Worm (Caenorhabditis elegans) whole organism, L3 larva: ENCODE measurements around the gene Y38H6C.13.

Experiments
- R02D3.7 ChIP-seq: fragments of 150-350 bp; optimal IDR thresholded peaks from 2 replicates; lab custom pipeline; 2014; ENCODE audit warnings: missing biosample characterization, missing genetic modification characterization
- aly-2 ChIP-seq: fragments of 150-350 bp; optimal IDR thresholded peaks from 2 replicates; lab custom pipeline; 2014; ENCODE audit warnings: missing biosample characterization, missing genetic modification characterization
- egl-27 ChIP-seq: sonication (generic microtip); optimal IDR thresholded peaks from 4 replicates; lab custom pipeline; 2017; ENCODE audit warnings: missing biosample characterization, missing genetic modification reagents, missing genetic modification characterization
- elt-1 ChIP-seq: fragments of 150-350 bp; optimal IDR thresholded peaks from 2 replicates; lab custom pipeline; 2014; ENCODE audit warnings: missing biosample characterization, missing genetic modification characterization
- elt-3 ChIP-seq, 3 experiments: fragments of 150-350 bp in 1 of 3; sonication (generic microtip) in 2 of 3; optimal IDR thresholded peaks; 2 replicates in 2 of 3; 4 replicates in 1 of 3; lab custom pipeline; 2014 to 2017; ENCODE audit warnings: missing biosample characterization in 3 of 3, missing genetic modification characterization in 3 of 3
- fos-1 ChIP-seq: fragments of 150-350 bp; optimal IDR thresholded peaks from 2 replicates; lab custom pipeline; 2014; ENCODE audit warnings: missing biosample characterization, missing genetic modification characterization
- jun-1 ChIP-seq: fragments of 150-350 bp; optimal IDR thresholded peaks from 2 replicates; lab custom pipeline; 2014; ENCODE audit warnings: missing biosample characterization, missing genetic modification reagents, missing genetic modification characterization
- lin-15B ChIP-seq: fragments of 150-350 bp; optimal IDR thresholded peaks from 2 replicates; lab custom pipeline; 2014; ENCODE audit warnings: missing biosample characterization, missing genetic modification characterization
- nhr-237 ChIP-seq: fragments of 150-350 bp; optimal IDR thresholded peaks from 2 replicates; lab custom pipeline; 2014; ENCODE audit warnings: missing biosample characterization, missing genetic modification characterization
- nhr-25 ChIP-seq: sonication (generic microtip); optimal IDR thresholded peaks from 2 replicates; lab custom pipeline; 2017; ENCODE audit warnings: missing biosample characterization, missing genetic modification characterization
- nhr-43 ChIP-seq: sonication (generic microtip); optimal IDR thresholded peaks from 2 replicates; lab custom pipeline; 2016; ENCODE audit warnings: mild to moderate bottlenecking, missing genetic modification characterization, missing compliant biosample characterization; ENCODE audit not compliant: poor library complexity, severe bottlenecking
- nhr-77 ChIP-seq: fragments of 150-350 bp; optimal IDR thresholded peaks from 2 replicates; lab custom pipeline; 2014; ENCODE audit warnings: missing biosample characterization, missing genetic modification characterization
- unc-62 ChIP-seq: fragments of 150-350 bp; sonication (generic microtip); optimal IDR thresholded peaks from 4 replicates; lab custom pipeline; 2014; ENCODE audit warnings: missing biosample characterization, missing genetic modification reagents, missing genetic modification characterization
- ztf-4 ChIP-seq: fragments of 150-350 bp; optimal IDR thresholded peaks from 2 replicates; lab custom pipeline; 2014; ENCODE audit warnings: missing biosample characterization, missing genetic modification characterization

- TF ChIP-seq elt-3 (tag; optimal IDR thresholded peaks at IDR 0.05; lab: Kevin White, UChicago) (no peak), lin-15B (tag; lab: Kevin White, UChicago) (no peak), elt-1 (tag; lab: Kevin White, UChicago) (no peak), unc-62 (no peak), R02D3.7 (no peak), ztf-4 (tag; lab: Kevin White, UChicago) (no peak), nhr-43 (tag; lab: Kevin White, UChicago) (no peak), egl-27 (tag; lab: Kevin White, UChicago) (no peak), nhr-237 (tag; lab: Kevin White, UChicago) (no peak), fos-1 (tag; lab: Kevin White, UChicago) (no peak), aly-2 (no peak), nhr-25 (tag; lab: Kevin White, UChicago) (no peak), nhr-77 (tag; lab: Kevin White, UChicago) (no peak), jun-1 (tag; lab: Kevin White, UChicago) (no peak)
Observed at ce11 chrV:20558270-20558669, 30.7 kb downstream of the Y38H6C.13 start, which contains the start of gene abf-4.
